Worm (Caenorhabditis elegans): ENCODE results near the gene C18B10.6.

C18B10.6 gene

ce11 chrV:7436509-7436908, 44.3 kb downstream of the C18B10.6 start:
- peak; percentile 90 for TF ChIP-seq aha-1 (tag)
- TF ChIP-seq lin-38 (GFP tag; IDR thresholded peaks at IDR 0.05), result no peak
- no peak for TF ChIP-seq spr-1 (tag; optimal IDR thresholded peaks at IDR 0.05)
- no peak for TF ChIP-seq dmd-8 (GFP tag; IDR thresholded peaks at IDR 0.05)

DNA sequence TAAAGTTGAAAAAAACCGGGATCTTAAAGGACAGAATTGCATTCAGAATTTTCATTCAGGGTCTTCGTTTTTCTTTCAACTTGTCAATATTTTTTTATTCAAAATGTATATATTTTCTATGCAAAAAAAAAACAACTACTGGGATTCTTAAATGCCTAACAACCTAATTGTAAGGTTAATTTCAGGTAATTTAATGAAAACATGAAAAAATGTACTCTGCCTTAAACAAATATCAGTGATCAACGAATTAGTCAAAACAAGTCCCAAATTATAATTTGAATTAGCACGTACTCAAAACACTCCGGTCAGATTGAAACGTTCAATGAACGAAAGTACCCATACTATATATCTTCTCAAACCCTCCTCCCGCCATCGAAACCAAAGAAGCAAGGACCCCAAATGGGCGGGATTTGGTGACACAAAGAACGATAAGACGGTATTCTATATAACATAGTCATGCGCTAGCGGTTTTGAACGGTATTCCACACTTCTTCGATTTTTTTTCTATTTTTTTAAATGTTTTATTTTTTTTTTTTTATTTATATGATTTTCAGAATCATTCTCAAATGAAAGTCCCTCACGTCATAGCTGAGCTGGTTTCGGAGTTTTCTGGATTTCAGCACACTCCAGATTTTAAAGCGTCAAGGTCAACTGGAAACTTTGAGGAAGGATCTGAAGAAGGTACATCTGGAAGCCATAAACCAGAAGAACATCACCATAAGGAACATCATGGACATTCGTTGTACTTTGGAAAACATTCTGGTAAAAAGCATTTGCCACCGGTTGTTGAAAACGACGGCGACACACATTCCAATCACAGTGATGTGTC, 45.3 kb downstream of the C18B10.6 start, which contains the start of the genes ddo-2 and F25E5.8:
TSS of gene ddo-2 (minus strand) at position 330 of the 829 bp plus-strand sequence.
TSS of gene F25E5.8 (plus strand) at position 555 of the 829 bp plus-strand sequence.
- TF ChIP-seq aha-1 (tag), result peak; percentile 97
- no peak for TF ChIP-seq lsy-2 (tag; optimal IDR thresholded peaks at IDR 0.05)
- TF ChIP-seq zfp-2 (tag; optimal IDR thresholded peaks at IDR 0.05), result no peak
- TF ChIP-seq hlh-30 (tag; optimal IDR thresholded peaks at IDR 0.05; ENCODE audit: insufficient read depth), result peak; percentile 33
- TF ChIP-seq F44E2.7 (GFP tag; IDR thresholded peaks at IDR 0.05), result no peak
- TF ChIP-seq mdl-1 (tag; optimal IDR thresholded peaks at IDR 0.05), result peak in 1 of 2 experiments; percentile 3
- no peak for TF ChIP-seq Y5F2A.4 (GFP tag; optimal IDR thresholded peaks at IDR 0.05)
- TF ChIP-seq rbr-2 (tag; optimal IDR thresholded peaks at IDR 0.05), result no peak
- TF ChIP-seq dve-1 (tag; optimal IDR thresholded peaks at IDR 0.05; ENCODE audit: insufficient read depth), result peak; percentile 15
- TF ChIP-seq zag-1 (tag; optimal IDR thresholded peaks at IDR 0.05), result no peak
- TF ChIP-seq zfp-3 (GFP tag; conservative IDR thresholded peaks at IDR 0.05), result 0 out of 2 replicates have a peak, but pooled peaks have one; percentile 22
- no peak for TF ChIP-seq lin-1 (GFP tag; IDR thresholded peaks at IDR 0.05)
- no peak for TF ChIP-seq T26A8.4 (GFP tag; IDR thresholded peaks at IDR 0.05)
- no peak for TF ChIP-seq snpc-4 (tag; optimal IDR thresholded peaks at IDR 0.05)
- peak; percentile 55 for TF ChIP-seq nhr-28 (tag; optimal IDR thresholded peaks at IDR 0.05)
- TF ChIP-seq ama-1 (optimal IDR thresholded peaks at IDR 0.05), result peak; percentile 74
- TF ChIP-seq hmg-1.1 (GFP tag; IDR thresholded peaks at IDR 0.05), result 0 out of 2 replicates have a peak, but pooled peaks have one; percentile 28
- no peak for TF ChIP-seq unc-62 (GFP tag; optimal IDR thresholded peaks at IDR 0.05 in 1 of 2)
- no peak for TF ChIP-seq unc-62 (tag; optimal IDR thresholded peaks at IDR 0.05)
- TF ChIP-seq spr-3 (GFP tag; optimal IDR thresholded peaks at IDR 0.05), result no peak
- peak in 1 of 2 experiments; percentile 41 for TF ChIP-seq hif-1 (tag; optimal IDR thresholded peaks at IDR 0.05)
- TF ChIP-seq tra-1 (GFP tag; IDR thresholded peaks at IDR 0.05), result no peak

DNA sequence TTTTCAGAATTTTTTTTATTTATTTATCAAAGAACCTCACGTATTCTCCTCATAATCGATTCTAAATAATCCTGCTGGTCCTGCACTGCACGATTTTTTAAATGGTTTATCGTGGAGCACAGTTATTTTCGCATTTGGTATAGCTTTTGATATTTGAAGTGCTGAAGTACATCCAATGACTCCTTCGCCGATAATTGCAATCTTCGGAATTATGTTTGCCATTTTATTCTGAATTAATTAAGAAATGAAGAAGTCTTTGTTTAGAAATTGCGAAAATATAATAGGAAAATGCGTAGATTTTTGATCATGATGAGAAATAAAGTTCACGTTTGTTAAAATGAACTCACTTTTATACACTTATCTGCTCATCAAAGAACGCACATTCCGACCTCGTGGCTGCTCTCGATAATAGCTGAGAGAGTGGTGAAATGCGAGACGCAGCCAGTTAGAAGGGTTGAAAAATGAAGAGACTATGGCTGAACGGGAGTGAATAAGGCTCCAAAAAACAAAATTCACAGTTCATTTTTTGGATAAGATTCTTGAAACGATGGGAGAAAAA, 46.0 kb downstream of the C18B10.6 start:
- TF ChIP-seq daf-16 (GFP tag; optimal IDR thresholded peaks at IDR 0.05) (no peak), daf-16 (tag; optimal IDR thresholded peaks at IDR 0.05) (peak; percentile 62), ceh-82 (tag; optimal IDR thresholded peaks at IDR 0.05) (no peak), nhr-42 (GFP tag; IDR thresholded peaks at IDR 0.05) (no peak), nhr-77 (tag; optimal IDR thresholded peaks at IDR 0.05) (peak; percentile 52), mdl-1 (tag; optimal IDR thresholded peaks at IDR 0.05) (peak in 1 of 2 experiments; percentile 89), ceh-20 (GFP tag; IDR thresholded peaks at IDR 0.05) (peak; percentile 50; the same call in 1 of the 2 replicates), fkh-10 (GFP tag; optimal IDR thresholded peaks at IDR 0.05) (no peak), lsy-2 (tag; optimal IDR thresholded peaks at IDR 0.05) (peak in 1 of 2 experiments; percentile 68), nhr-28 (tag; optimal IDR thresholded peaks at IDR 0.05) (peak; percentile 44), nhr-11 (tag; optimal IDR thresholded peaks at IDR 0.05) (peak; percentile 32), daf-12 (tag; optimal IDR thresholded peaks at IDR 0.05) (no peak), madf-5 (GFP tag; IDR thresholded peaks at IDR 0.05) (no peak), dve-1 (tag; optimal IDR thresholded peaks at IDR 0.05; ENCODE audit: insufficient read depth) (peak; percentile 64), pha-4 (GFP tag; IDR thresholded peaks at IDR 0.05) (no peak), pha-4 (tag; optimal IDR thresholded peaks at IDR 0.05) (peak; percentile 2), mep-1 (tag; optimal IDR thresholded peaks at IDR 0.05) (peak; percentile 35), mxl-3 (GFP tag; optimal IDR thresholded peaks at IDR 0.05) (peak; percentile 63), nhr-76 (tag; optimal IDR thresholded peaks at IDR 0.05) (no peak), zfp-3 (GFP tag; conservative IDR thresholded peaks at IDR 0.05) (0 out of 2 replicates have a peak, but pooled peaks have one; percentile 28), unc-62 (GFP tag; optimal IDR thresholded peaks at IDR 0.05 in 1 of 2) (peak in 1 of 2 experiments; percentile 78), unc-62 (tag; optimal IDR thresholded peaks at IDR 0.05) (no peak), F44E2.7 (GFP tag; IDR thresholded peaks at IDR 0.05) (no peak), unc-130 (GFP tag; optimal IDR thresholded peaks at IDR 0.05) (no peak), nhr-48 (tag; optimal IDR thresholded peaks at IDR 0.05) (peak; percentile 56), nhr-237 (tag; optimal IDR thresholded peaks at IDR 0.05) (no peak), hif-1 (tag; optimal IDR thresholded peaks at IDR 0.05) (peak in 1 of 2 experiments; percentile 10), nhr-6 (tag; optimal IDR thresholded peaks at IDR 0.05) (peak; percentile 28), duxl-1 (tag; optimal IDR thresholded peaks at IDR 0.05; ENCODE audit: poor library complexity) (peak; percentile 23)

Measured in whole organism, L4 larva.